Worm (Caenorhabditis elegans): ENCODE data around the gene nhr-44.

Gene nhr-44

DNA sequence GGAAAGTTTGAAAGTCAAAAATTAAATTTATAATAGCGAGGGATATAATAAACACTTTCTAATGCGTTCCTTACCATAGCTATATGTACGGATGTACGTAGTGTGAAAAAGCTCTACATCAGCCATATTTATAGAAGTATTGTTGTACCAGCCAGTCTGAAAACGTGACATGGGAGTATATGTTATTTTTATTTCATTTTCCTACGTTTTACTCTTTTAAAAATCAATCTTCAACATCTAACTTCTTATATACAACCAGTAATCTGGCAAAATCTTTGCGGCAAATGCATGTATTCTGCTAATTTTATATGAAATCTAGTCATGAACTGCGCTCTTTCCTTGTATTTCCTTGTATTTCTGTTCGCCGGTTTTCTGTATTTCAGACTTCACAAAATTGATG lies 31.6 kb downstream of the nhr-44 start, which contains the start of gene H14N18.2:
H14N18.2 (plus strand) TSS at position 301 of the 400 bp plus-strand sequence.
- TF ChIP-seq scrt-1 (GFP tag; IDR thresholded peaks at IDR 0.05) (no peak), ama-1 (optimal IDR thresholded peaks at IDR 0.05) (no peak), flt-1 (GFP tag; IDR thresholded peaks at IDR 0.05) (no peak), hmbx-1 (tag; optimal IDR thresholded peaks at IDR 0.05) (no peak), ets-7 (tag; optimal IDR thresholded peaks at IDR 0.05) (no peak), tbx-11 (GFP tag; IDR thresholded peaks at IDR 0.05) (no peak), F13C5.2 (tag; optimal IDR thresholded peaks at IDR 0.05) (no peak), ceh-36 (tag; optimal IDR thresholded peaks at IDR 0.05) (no peak), hmg-4 (GFP tag; optimal IDR thresholded peaks at IDR 0.05) (no peak)

DNA sequence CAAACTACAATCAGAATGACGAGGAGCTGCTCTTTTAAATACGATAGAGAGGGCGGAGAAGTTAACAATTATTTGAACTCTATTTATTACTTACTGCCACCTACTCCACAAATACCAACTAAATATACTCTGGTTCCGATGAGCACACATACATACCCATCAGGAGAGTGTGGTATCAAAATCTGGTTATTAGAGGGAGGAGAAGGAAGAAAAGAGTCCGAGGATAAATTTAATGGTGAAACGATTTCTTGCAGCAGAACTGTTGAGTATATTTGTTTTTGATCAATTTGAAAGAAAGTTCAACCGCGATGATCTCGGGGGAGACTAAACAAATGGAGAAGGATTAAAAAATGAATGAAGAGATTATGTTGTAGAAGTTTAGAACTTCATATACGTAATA lies 34.9 kb downstream of the nhr-44 start, which contains the start of gene H14N18.4:
H14N18.4 (minus strand) TSS at position 12 of the 400 bp plus-strand sequence.
- TF ChIP-seq flt-1 (GFP tag; IDR thresholded peaks at IDR 0.05), result no peak
- TF ChIP-seq pes-1 (GFP tag; IDR thresholded peaks at IDR 0.05), result no peak
- TF ChIP-seq hmg-4 (GFP tag; optimal IDR thresholded peaks at IDR 0.05), result no peak
- TF ChIP-seq scrt-1 (GFP tag; IDR thresholded peaks at IDR 0.05), result no peak
- no peak for TF ChIP-seq ets-7 (tag; optimal IDR thresholded peaks at IDR 0.05)
- TF ChIP-seq ceh-36 (tag; optimal IDR thresholded peaks at IDR 0.05), result no peak
- no peak for TF ChIP-seq ceh-13 (GFP tag; optimal IDR thresholded peaks at IDR 0.05)

DNA sequence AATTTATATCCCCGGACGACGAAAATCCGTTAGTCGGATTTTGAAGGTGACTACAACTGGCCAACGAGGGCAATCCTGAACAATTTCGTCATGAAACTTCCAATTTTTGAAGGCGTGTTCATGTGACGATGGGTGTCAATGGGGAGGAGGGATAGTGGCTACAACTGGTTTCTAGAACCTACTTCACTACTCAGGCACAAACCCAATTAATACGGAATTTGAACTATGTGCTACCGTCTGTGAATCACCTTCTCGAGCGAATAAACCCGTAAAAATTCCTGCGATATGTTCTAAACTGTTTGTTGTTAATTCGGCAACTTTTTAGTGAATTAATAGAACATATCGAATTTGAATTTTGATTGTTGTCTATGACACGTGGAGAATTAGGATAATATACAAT lies 36.2 kb downstream of the nhr-44 start:
- TF ChIP-seq sea-1 (GFP tag; conservative IDR thresholded peaks at IDR 0.05) (no peak), F13C5.2 (tag; optimal IDR thresholded peaks at IDR 0.05) (no peak), hnd-1 (tag; optimal IDR thresholded peaks at IDR 0.05) (no peak), B0310.2 (tag; optimal IDR thresholded peaks at IDR 0.05) (no peak), ama-1 (optimal IDR thresholded peaks at IDR 0.05) (no peak), aly-1 (tag; optimal IDR thresholded peaks at IDR 0.05) (no peak), tbx-11 (GFP tag; IDR thresholded peaks at IDR 0.05) (no peak), ets-7 (tag; optimal IDR thresholded peaks at IDR 0.05) (no peak), tbx-37 (GFP tag; conservative IDR thresholded peaks at IDR 0.05) (no peak), hmbx-1 (tag; optimal IDR thresholded peaks at IDR 0.05) (no peak), ceh-36 (tag; optimal IDR thresholded peaks at IDR 0.05) (no peak), ceh-13 (GFP tag; optimal IDR thresholded peaks at IDR 0.05) (no peak), tra-4 (tag; optimal IDR thresholded peaks at IDR 0.05) (no peak), hmg-4 (GFP tag; optimal IDR thresholded peaks at IDR 0.05) (no peak)

DNA sequence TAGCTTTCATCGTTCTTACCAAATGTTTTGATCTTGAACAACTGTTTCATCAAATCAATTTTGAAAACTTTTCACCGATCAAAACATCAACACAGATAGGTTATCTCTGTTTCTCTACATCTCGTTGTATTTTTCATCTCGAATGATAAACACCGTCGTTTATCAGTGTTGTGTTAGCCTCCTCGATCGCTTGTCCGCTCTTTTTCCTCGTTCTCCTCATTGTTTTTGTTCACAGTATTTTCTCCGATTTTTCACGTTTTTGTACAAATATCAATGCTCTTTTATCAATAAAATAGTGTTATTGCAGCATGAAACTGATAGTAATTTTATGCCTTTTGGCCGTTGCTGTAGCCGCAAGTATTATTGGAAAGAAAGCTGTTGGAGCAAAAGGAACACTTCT lies 41.1 kb downstream of the nhr-44 start, which contains the start of gene ttr-47:
ttr-47 (plus strand) TSS at position 308 of the 400 bp plus-strand sequence.
- TF ChIP-seq flt-1 (GFP tag; IDR thresholded peaks at IDR 0.05) (no peak), scrt-1 (GFP tag; IDR thresholded peaks at IDR 0.05) (no peak), ama-1 (optimal IDR thresholded peaks at IDR 0.05) (no peak), tra-4 (tag; optimal IDR thresholded peaks at IDR 0.05) (no peak), pes-1 (GFP tag; IDR thresholded peaks at IDR 0.05) (no peak), tbx-11 (GFP tag; IDR thresholded peaks at IDR 0.05) (no peak), hmbx-1 (tag; optimal IDR thresholded peaks at IDR 0.05) (no peak), B0310.2 (tag; optimal IDR thresholded peaks at IDR 0.05) (no peak), hnd-1 (tag; optimal IDR thresholded peaks at IDR 0.05) (no peak), tbx-37 (GFP tag; conservative IDR thresholded peaks at IDR 0.05) (no peak), ets-7 (tag; optimal IDR thresholded peaks at IDR 0.05) (no peak)

DNA sequence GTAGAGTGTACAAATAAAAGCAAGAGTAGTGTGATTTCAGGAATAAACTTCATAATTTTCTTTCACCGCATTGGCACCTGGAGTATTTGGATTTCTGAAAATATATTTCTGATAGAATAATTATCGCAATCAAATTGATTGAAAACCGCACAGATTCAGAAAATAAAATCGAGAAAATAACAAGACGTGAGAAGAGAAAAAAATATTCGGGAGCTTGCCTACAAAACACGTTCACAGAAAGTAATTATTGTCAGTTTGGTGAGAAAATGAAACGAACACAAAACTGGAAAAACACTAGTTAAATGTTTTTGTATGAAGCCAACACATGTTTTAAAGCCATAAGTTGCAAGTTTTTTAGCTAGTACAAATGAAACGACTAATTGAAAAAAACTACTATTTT lies 50.0 kb downstream of the nhr-44 start, which contains the start of gene mod-1:
mod-1 (minus strand) TSS at position 101 of the 400 bp plus-strand sequence.
- TF ChIP-seq flt-1 (GFP tag; IDR thresholded peaks at IDR 0.05), result no peak
- TF ChIP-seq scrt-1 (GFP tag; IDR thresholded peaks at IDR 0.05), result no peak
- TF ChIP-seq pes-1 (GFP tag; IDR thresholded peaks at IDR 0.05), result no peak
- no peak for TF ChIP-seq hmg-4 (GFP tag; optimal IDR thresholded peaks at IDR 0.05)
- no peak for TF ChIP-seq hmbx-1 (tag; optimal IDR thresholded peaks at IDR 0.05)
- TF ChIP-seq aly-1 (tag; optimal IDR thresholded peaks at IDR 0.05), result no peak
- TF ChIP-seq sea-1 (GFP tag; conservative IDR thresholded peaks at IDR 0.05), result no peak
- no peak for TF ChIP-seq ets-7 (tag; optimal IDR thresholded peaks at IDR 0.05)
- TF ChIP-seq tbx-37 (GFP tag; conservative IDR thresholded peaks at IDR 0.05), result no peak
- TF ChIP-seq F13C5.2 (tag; optimal IDR thresholded peaks at IDR 0.05), result no peak
- no peak for TF ChIP-seq hnd-1 (tag; optimal IDR thresholded peaks at IDR 0.05)
- TF ChIP-seq ceh-36 (tag; optimal IDR thresholded peaks at IDR 0.05), result no peak
- TF ChIP-seq tra-4 (tag; optimal IDR thresholded peaks at IDR 0.05), result no peak
- TF ChIP-seq tbx-11 (GFP tag; IDR thresholded peaks at IDR 0.05), result no peak
- TF ChIP-seq ama-1 (optimal IDR thresholded peaks at IDR 0.05), result no peak
- TF ChIP-seq ceh-13 (GFP tag; optimal IDR thresholded peaks at IDR 0.05), result no peak
- TF ChIP-seq B0310.2 (tag; optimal IDR thresholded peaks at IDR 0.05), result no peak
